Fruit fly (Drosophila melanogaster) whole organism, embryonic: ENCODE results near the gene nesd.

Experiments used
- BtbVII ChIP-seq: fragments of 200-800 bp; sonication (Bioruptor generic); optimal IDR thresholded peaks from 3 replicates; lab custom pipeline; 2017; ENCODE audit warnings: missing biosample characterization, mild to moderate bottlenecking, missing genetic modification characterization
- CG12299 ChIP-seq: fragments of 200-800 bp; sonication (Bioruptor generic); optimal IDR thresholded peaks from 2 replicates; lab custom pipeline; 2018; ENCODE audit warnings: missing biosample characterization, mild to moderate bottlenecking, missing genetic modification characterization
- CG12769 ChIP-seq: fragments of 200-800 bp; sonication (Bioruptor generic); optimal IDR thresholded peaks from 2 replicates; lab custom pipeline; 2019; ENCODE audit warnings: missing biosample characterization, mild to moderate bottlenecking, missing genetic modification characterization, moderate library complexity
- CG12942 ChIP-seq: fragments of 200-800 bp; sonication (Bioruptor generic); optimal IDR thresholded peaks from 3 replicates; lab custom pipeline; 2016; ENCODE audit warnings: missing biosample characterization, missing genetic modification characterization
- CG13624 ChIP-seq: fragments of 200-800 bp; sonication (Bioruptor generic); optimal IDR thresholded peaks from 2 replicates; lab custom pipeline; 2016; ENCODE audit warnings: missing biosample characterization, missing genetic modification characterization
- CG2199 ChIP-seq: fragments of 200-800 bp; sonication (Bioruptor generic); IDR thresholded peaks from 3 replicates; pipeline ENCODE4 v1.3.6; 2022; ENCODE audit warnings: missing biosample characterization, missing genetic modification characterization
- CG30020 ChIP-seq: fragments of 200-800 bp; optimal IDR thresholded peaks from 2 replicates; lab custom pipeline; 2019; ENCODE audit warnings: missing biosample characterization, mild to moderate bottlenecking, missing genetic modification characterization, moderate library complexity
- CG34224 ChIP-seq: fragments of 200-800 bp; sonication (Bioruptor generic); IDR thresholded peaks from 3 replicates; pipeline ENCODE4 v1.3.6; 2022; ENCODE audit warnings: missing biosample characterization, missing genetic modification characterization; ENCODE audit not compliant: partially characterized antibody
- CG4360 ChIP-seq: fragments of 200-800 bp; sonication (Bioruptor generic); IDR thresholded peaks from 2 replicates; pipeline ENCODE4 v1.3.6; 2022; ENCODE audit warnings: missing biosample characterization, missing genetic modification characterization
- CG4617 ChIP-seq: fragments of 200-800 bp; sonication (Bioruptor generic); optimal IDR thresholded peaks from 3 replicates; lab custom pipeline; 2016; ENCODE audit warnings: missing biosample characterization, missing genetic modification characterization, borderline replicate concordance
- CG7357 ChIP-seq: fragments of 200-800 bp; sonication (Bioruptor generic); IDR thresholded peaks from 3 replicates; pipeline ENCODE4 v1.3.6; 2022; ENCODE audit warnings: missing biosample characterization, missing genetic modification characterization
- CG7786 ChIP-seq: fragments of 200-800 bp; sonication (Bioruptor generic); optimal IDR thresholded peaks from 2 replicates; lab custom pipeline; 2016; ENCODE audit warnings: missing biosample characterization, missing genetic modification characterization
- CG9797 ChIP-seq: fragments of 200-800 bp; sonication (Bioruptor generic); optimal IDR thresholded peaks from 3 replicates; lab custom pipeline; 2018; ENCODE audit warnings: missing biosample characterization, mild to moderate bottlenecking, missing genetic modification characterization
- ERR ChIP-seq: fragments of 200-800 bp; sonication (Bioruptor generic); optimal IDR thresholded peaks from 2 replicates; lab custom pipeline; 2016; ENCODE audit warnings: missing biosample characterization, missing genetic modification characterization
- HLH3B ChIP-seq: fragments of 200-800 bp; sonication (Bioruptor generic); IDR thresholded peaks from 2 replicates; pipeline ENCODE4 v1.3.6; 2022; ENCODE audit warnings: missing biosample characterization, missing genetic modification characterization
- Hr39 ChIP-seq: fragments of >200 bp; optimal IDR thresholded peaks from 2 replicates; lab custom pipeline; 2017
- Pdp1 ChIP-seq, 2 experiments: fragments of 200-800 bp; sonication (Bioruptor generic); optimal IDR thresholded peaks; 3 replicates each; lab custom pipeline; 2016; ENCODE audit warnings: missing biosample characterization in 2 of 2, missing genetic modification characterization in 2 of 2, mild to moderate bottlenecking in 1 of 2, moderate library complexity in 1 of 2
- Rx ChIP-seq: fragments of 200-800 bp; sonication (Bioruptor generic); IDR thresholded peaks from 2 replicates; pipeline ENCODE4 v1.3.6; 2022; ENCODE audit warnings: missing biosample characterization, missing genetic modification characterization
- Vsx1 ChIP-seq: fragments of 200-800 bp; sonication (Bioruptor generic); optimal IDR thresholded peaks from 2 replicates; lab custom pipeline; 2017; ENCODE audit warnings: missing biosample characterization, mild to moderate bottlenecking, missing genetic modification characterization, missing genetic modification reagents
- al ChIP-seq: fragments of 200-800 bp; sonication (Bioruptor generic); IDR thresholded peaks from 2 replicates; pipeline ENCODE4 v1.3.6; 2022; ENCODE audit warnings: missing biosample characterization, missing genetic modification characterization
- ase ChIP-seq: fragments of 200-800 bp; sonication (Bioruptor generic); IDR thresholded peaks from 3 replicates; pipeline ENCODE4 v1.3.6; 2022; ENCODE audit warnings: missing biosample characterization, missing genetic modification characterization
- az2 ChIP-seq: fragments of 200-800 bp; sonication (Bioruptor generic); optimal IDR thresholded peaks from 3 replicates; lab custom pipeline; 2016; ENCODE audit warnings: missing biosample characterization, missing genetic modification characterization
- br ChIP-seq: fragments of >200 bp; optimal IDR thresholded peaks from 2 replicates; lab custom pipeline; 2017
- crc ChIP-seq: fragments of 200-800 bp; sonication (Bioruptor generic); optimal IDR thresholded peaks from 2 replicates; lab custom pipeline; 2016; ENCODE audit warnings: missing biosample characterization, missing genetic modification characterization
- cwo ChIP-seq: fragments of 200-800 bp; sonication (Bioruptor generic); optimal IDR thresholded peaks from 3 replicates; lab custom pipeline; 2017; ENCODE audit warnings: missing biosample characterization, missing genetic modification characterization, mild to moderate bottlenecking, moderate library complexity, missing genetic modification reagents
- gcm ChIP-seq: fragments of 200-800 bp; sonication (Bioruptor generic); optimal IDR thresholded peaks from 2 replicates; lab custom pipeline; 2019; ENCODE audit warnings: missing biosample characterization, mild to moderate bottlenecking, missing genetic modification characterization, moderate library complexity
- grau ChIP-seq: fragments of 200-800 bp; optimal IDR thresholded peaks from 3 replicates; lab custom pipeline; 2019; ENCODE audit warnings: missing biosample characterization, mild to moderate bottlenecking, missing genetic modification characterization, moderate library complexity
- gro ChIP-seq: fragments of 200-800 bp; sonication (Bioruptor generic); optimal IDR thresholded peaks from 2 replicates; lab custom pipeline; 2016; ENCODE audit warnings: missing biosample characterization, missing genetic modification characterization
- hbn ChIP-seq: fragments of 200-800 bp; sonication (Bioruptor generic); IDR thresholded peaks from 2 replicates; pipeline ENCODE4 v1.3.6; 2022; ENCODE audit warnings: missing biosample characterization, missing genetic modification characterization; ENCODE audit not compliant: partially characterized antibody
- inv ChIP-seq: fragments of 200-800 bp; sonication (Bioruptor generic); IDR thresholded peaks from 2 replicates; pipeline ENCODE4 v1.3.6; 2022; ENCODE audit warnings: missing biosample characterization, missing genetic modification characterization; ENCODE audit not compliant: partially characterized antibody
- maf-S ChIP-seq: fragments of 200-800 bp; sonication (Bioruptor generic); optimal IDR thresholded peaks from 2 replicates; lab custom pipeline; 2016; ENCODE audit warnings: missing biosample characterization, missing genetic modification characterization
- mam ChIP-seq: fragments of 200-800 bp; sonication (Bioruptor generic); optimal IDR thresholded peaks from 3 replicates; lab custom pipeline; 2016; ENCODE audit warnings: missing biosample characterization, missing genetic modification characterization
- pho ChIP-seq: fragments of 200-800 bp; sonication (Bioruptor generic); optimal IDR thresholded peaks from 2 replicates; lab custom pipeline; 2016; ENCODE audit warnings: missing biosample characterization, missing genetic modification characterization
- pros ChIP-seq: fragments of 200-800 bp; sonication (Bioruptor generic); optimal IDR thresholded peaks from 3 replicates; lab custom pipeline; 2019; ENCODE audit warnings: missing biosample characterization, mild to moderate bottlenecking, missing genetic modification characterization, moderate library complexity
- pzg ChIP-seq: fragments of 200-800 bp; sonication (Bioruptor generic); optimal IDR thresholded peaks from 3 replicates; lab custom pipeline; 2018; ENCODE audit warnings: missing biosample characterization, mild to moderate bottlenecking, missing genetic modification characterization, moderate library complexity
- sc ChIP-seq, 3 experiments: fragments of >200 bp in 2 of 3; fragments of 200-800 bp in 1 of 3; sonication (Bioruptor generic) in 1 of 3; optimal IDR thresholded peaks; 2 replicates in 2 of 3; 3 replicates in 1 of 3; lab custom pipeline; 2017; ENCODE audit warnings: mild to moderate bottlenecking in 1 of 3, missing biosample characterization in 1 of 3, missing genetic modification characterization in 1 of 3, missing genetic modification reagents in 1 of 3
- slbo ChIP-seq: fragments of 200-800 bp; sonication (Bioruptor generic); IDR thresholded peaks from 2 replicates; pipeline ENCODE4 v1.3.6; 2022; ENCODE audit warnings: missing biosample characterization, missing genetic modification characterization
- so ChIP-seq: fragments of 200-800 bp; sonication (Bioruptor generic); IDR thresholded peaks from 3 replicates; pipeline ENCODE4 v1.3.6; 2022; ENCODE audit warnings: missing biosample characterization, missing genetic modification characterization
- tap ChIP-seq: fragments of 200-800 bp; optimal IDR thresholded peaks from 3 replicates; lab custom pipeline; 2019; ENCODE audit warnings: missing biosample characterization, mild to moderate bottlenecking, missing genetic modification characterization, moderate library complexity
- tll ChIP-seq, 2 experiments: fragments of 200-800 bp in 1 of 2; fragments of >200 bp in 1 of 2; sonication (Bioruptor generic) in 1 of 2; optimal IDR thresholded peaks; 2 replicates each; lab custom pipeline; 2017 to 2019; ENCODE audit warnings: missing biosample characterization in 2 of 2, missing genetic modification characterization in 2 of 2, mild to moderate bottlenecking in 1 of 2, moderate library complexity in 1 of 2
- wek ChIP-seq: fragments of 200-800 bp; sonication (Bioruptor generic); optimal IDR thresholded peaks from 3 replicates; lab custom pipeline; 2018; ENCODE audit warnings: missing biosample characterization, mild to moderate bottlenecking, missing genetic modification characterization, moderate library complexity
- yki ChIP-seq: fragments of >200 bp; optimal IDR thresholded peaks from 3 replicates; lab custom pipeline; 2018

The nesd gene

dm6 chr2L:20061018-20061657 is 32.6 kb upstream of the nesd start, which contains the start of the genes barr and lok (continued):
- TF ChIP-seq CG12769 (tag; lab: Kevin White, UChicago) = no peak
- TF ChIP-seq pros (GFP tag; lab: Kevin White, UChicago) = no peak
- no peak for TF ChIP-seq BtbVII (GFP tag; lab: Kevin White, UChicago)
- TF ChIP-seq CG4360 (GFP tag; lab: Robert Waterston, UW) = no peak
- 0 out of 2 replicates have a peak, but pooled peaks have one; percentile 11 for TF ChIP-seq al (GFP tag; lab: Robert Waterston, UW)
- peak in 1 of 2 experiments; percentile 56 for TF ChIP-seq Pdp1 (GFP tag; optimal IDR thresholded peaks at IDR 0.05; lab: Kevin White, UChicago)
- TF ChIP-seq Hr39 (lab: Kevin White, UChicago) = no peak
- TF ChIP-seq cwo (GFP tag; lab: Kevin White, UChicago) = no peak
- TF ChIP-seq grau (tag; lab: Kevin White, UChicago) = peak; percentile 60
- peak in 1 of 2 experiments; percentile 86 for TF ChIP-seq tll (GFP tag; optimal IDR thresholded peaks at IDR 0.05; lab: Kevin White, UChicago)
- no peak for TF ChIP-seq CG4617 (GFP tag; lab: Kevin White, UChicago)
- no peak for TF ChIP-seq HLH3B
- no peak for TF ChIP-seq hbn (GFP tag; lab: Robert Waterston, UW)
- peak; percentile 19 for TF ChIP-seq pzg
- TF ChIP-seq CG12942 (GFP tag; lab: Kevin White, UChicago) = peak; percentile 25
- no peak for TF ChIP-seq gcm (GFP tag; lab: Kevin White, UChicago)
- peak; percentile 12 for TF ChIP-seq CG13624 (GFP tag; lab: Kevin White, UChicago)
- peak; percentile 6 for TF ChIP-seq gro (GFP tag; lab: Kevin White, UChicago)
- TF ChIP-seq maf-S (GFP tag; lab: Kevin White, UChicago) = no peak
- no peak for TF ChIP-seq ERR
- no peak for TF ChIP-seq CG9797 (GFP tag; lab: Kevin White, UChicago)
- TF ChIP-seq CG7357 (GFP tag; lab: Robert Waterston, UW) = 0 out of 3 replicates have a peak, but pooled peaks have one; percentile 36
- TF ChIP-seq mam = peak; percentile 72
- no peak for TF ChIP-seq Vsx1 (GFP tag; lab: Kevin White, UChicago)
- no peak for TF ChIP-seq yki (lab: Kevin White, UChicago)
- peak; percentile 66 for TF ChIP-seq CG30020
- TF ChIP-seq so (GFP tag; lab: Robert Waterston, UW) = no peak
- TF ChIP-seq ase (GFP tag; lab: Robert Waterston, UW) = no peak
- no peak for TF ChIP-seq wek (GFP tag; lab: Kevin White, UChicago)
- peak; percentile 48 for TF ChIP-seq pho (GFP tag; lab: Kevin White, UChicago)
- TF ChIP-seq CG12299 (tag; lab: Kevin White, UChicago) = no peak
- TF ChIP-seq inv = no peak
- TF ChIP-seq CG2199 (GFP tag; lab: Robert Waterston, UW) = no peak
- no peak for TF ChIP-seq sc (optimal IDR thresholded peaks at IDR 0.05; lab: Kevin White, UChicago)
- TF ChIP-seq sc (GFP tag; optimal IDR thresholded peaks at IDR 0.05; lab: Kevin White, UChicago) = peak; percentile 23
- TF ChIP-seq tap (tag; lab: Kevin White, UChicago) = no peak
- peak; percentile 59 for TF ChIP-seq az2 (GFP tag; lab: Kevin White, UChicago)
- TF ChIP-seq Rx (GFP tag; lab: Robert Waterston, UW) = no peak
- no peak for TF ChIP-seq CG34224 (GFP tag; lab: Robert Waterston, UW)
- peak; percentile 40 for TF ChIP-seq CG7786 (GFP tag; lab: Kevin White, UChicago)
- TF ChIP-seq br (lab: Kevin White, UChicago) = no peak
- peak; percentile 46; the same call in 1 of the 2 replicates for TF ChIP-seq slbo
- TF ChIP-seq crc = peak; percentile 15
